Worm (Caenorhabditis elegans): ENCODE results near the gene erh-1.

The erh-1 gene

DNA sequence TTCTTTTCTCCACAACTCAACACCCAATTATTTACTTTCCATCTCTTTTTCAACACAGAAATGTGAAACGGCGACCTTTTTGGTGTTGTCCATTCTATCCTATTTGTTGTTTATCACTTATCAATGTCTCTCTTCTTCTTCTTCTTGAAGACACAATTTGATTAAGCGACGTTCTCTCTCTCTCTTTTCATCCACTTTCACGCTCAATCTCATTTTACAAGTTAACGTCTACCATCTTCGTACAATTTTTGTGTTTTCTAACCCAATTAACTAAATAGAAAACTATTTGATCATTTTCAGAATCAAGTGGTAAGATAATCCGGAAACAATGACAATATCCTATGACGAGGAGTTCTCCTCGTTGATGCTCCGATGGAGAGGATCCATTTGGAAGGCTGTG is 21.3 kb downstream of the erh-1 start, which contains the start of gene best-14:
Gene best-14, plus strand, starts transcription at position 301 of the 400 bp plus-strand sequence.
- TF ChIP-seq lir-3 (tag; optimal IDR thresholded peaks at IDR 0.05) (no peak), unc-62 (GFP tag; optimal IDR thresholded peaks at IDR 0.05 in 1 of 2) (peak in 1 of 2 experiments; percentile 34), unc-62 (tag; optimal IDR thresholded peaks at IDR 0.05) (no peak)

DNA sequence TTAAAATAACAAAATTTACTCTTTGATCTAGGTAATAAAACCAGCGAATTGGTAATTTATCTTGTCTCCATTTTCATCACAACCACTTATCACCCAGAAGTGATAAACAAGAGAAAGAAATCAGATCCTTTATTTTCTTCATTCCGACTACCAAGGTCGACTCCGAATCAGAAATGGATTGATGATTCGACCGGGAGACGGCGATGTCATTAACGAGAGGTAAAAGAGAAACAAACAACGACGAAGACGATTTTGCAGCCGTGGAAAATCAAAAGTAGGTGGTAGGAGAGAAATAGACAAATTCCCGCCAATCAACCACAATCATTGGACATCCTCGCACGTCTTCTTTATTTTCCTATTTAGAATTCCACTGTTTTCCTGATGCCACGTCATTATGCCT is 21.8 kb downstream of the erh-1 start:
- no peak for TF ChIP-seq set-16 (GFP tag; IDR thresholded peaks at IDR 0.05)
- peak; percentile 49 for TF ChIP-seq nhr-28 (tag; optimal IDR thresholded peaks at IDR 0.05)

DNA sequence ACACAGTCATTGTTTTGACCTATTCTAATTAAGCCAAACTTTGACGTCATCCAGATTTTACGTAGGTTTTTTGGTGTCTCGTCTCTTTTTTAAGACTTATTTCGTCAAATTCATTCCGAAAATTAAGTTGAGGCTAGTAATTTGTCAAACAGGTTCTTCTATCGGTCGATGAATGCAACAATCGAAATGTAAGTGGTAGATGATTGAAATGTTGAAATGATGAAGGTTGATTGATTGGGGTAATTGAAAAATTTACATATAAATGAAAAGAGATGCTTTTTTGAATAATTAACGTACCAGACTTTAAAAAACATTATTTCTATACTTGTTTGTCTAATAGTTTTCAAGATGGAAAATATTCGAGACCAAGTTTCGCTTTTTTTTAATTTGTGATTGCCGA is 22.6 kb downstream of the erh-1 start:
- peak in 1 of 2 experiments; percentile 85 for TF ChIP-seq unc-62 (GFP tag; optimal IDR thresholded peaks at IDR 0.05 in 1 of 2)
- no peak for TF ChIP-seq unc-62 (tag; optimal IDR thresholded peaks at IDR 0.05)
- TF ChIP-seq nhr-48 (tag; optimal IDR thresholded peaks at IDR 0.05), result no peak

DNA sequence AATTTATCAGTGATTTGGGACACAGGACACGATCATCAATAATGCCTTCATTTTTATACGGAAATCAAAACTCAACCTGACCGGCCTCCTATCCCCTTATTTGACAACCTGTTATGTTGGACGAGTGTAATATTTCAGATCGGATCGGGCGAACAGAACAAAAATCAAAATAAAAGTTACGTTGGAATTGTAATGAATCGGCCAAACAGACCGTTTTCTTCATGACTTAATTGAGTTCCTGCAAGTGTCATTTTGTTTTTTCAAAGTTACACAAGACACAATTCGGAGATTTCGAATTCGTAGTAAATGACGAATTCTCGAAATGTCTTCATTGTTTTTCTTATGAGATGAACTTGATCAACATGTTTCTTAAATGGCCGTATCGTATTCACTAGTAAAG is 23.7 kb downstream of the erh-1 start, which contains the start of gene F32G8.3:
Gene F32G8.3, minus strand, starts transcription at position 101 of the 400 bp plus-strand sequence.
- TF ChIP-seq zfp-2 (tag; optimal IDR thresholded peaks at IDR 0.05) (no peak), lin-39 (tag; optimal IDR thresholded peaks at IDR 0.05) (no peak), unc-62 (GFP tag; optimal IDR thresholded peaks at IDR 0.05 in 1 of 2) (no peak), unc-62 (tag; optimal IDR thresholded peaks at IDR 0.05) (no peak), nhr-6 (tag; optimal IDR thresholded peaks at IDR 0.05) (no peak)

DNA sequence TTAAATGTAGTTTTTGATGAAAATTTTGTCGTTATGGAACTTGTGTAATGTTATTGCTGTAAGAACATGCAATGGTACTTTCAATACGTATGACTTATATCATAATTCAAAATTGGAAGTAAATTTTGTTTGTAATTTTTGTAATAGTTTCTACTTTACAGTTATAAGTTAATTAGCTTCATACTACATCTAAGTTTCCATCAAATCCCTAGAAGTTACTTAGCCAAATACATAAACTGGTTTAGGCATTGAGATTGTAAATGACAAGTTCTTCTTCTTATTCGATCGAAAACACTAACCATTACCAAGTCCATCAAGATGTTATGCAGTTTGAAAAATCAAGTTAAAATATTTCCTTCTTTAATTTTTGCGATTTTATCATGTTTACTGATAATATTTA is 29.2 kb downstream of the erh-1 start, which contains the start of gene F32G8.2:
Gene F32G8.2, plus strand, starts transcription at position 301 of the 400 bp plus-strand sequence.
- TF ChIP-seq ztf-11 (tag; optimal IDR thresholded peaks at IDR 0.05), result no peak
- no peak for TF ChIP-seq daf-19 (GFP tag; conservative IDR thresholded peaks at IDR 0.05)
- TF ChIP-seq lsy-2 (tag; optimal IDR thresholded peaks at IDR 0.05), result no peak
- no peak for TF ChIP-seq ZK546.5 (tag; optimal IDR thresholded peaks at IDR 0.05)
- TF ChIP-seq ama-1 (optimal IDR thresholded peaks at IDR 0.05), result no peak
- TF ChIP-seq Y5F2A.4 (GFP tag; optimal IDR thresholded peaks at IDR 0.05), result no peak
- TF ChIP-seq ceh-62 (tag; optimal IDR thresholded peaks at IDR 0.05), result no peak
- TF ChIP-seq nhr-42 (GFP tag; IDR thresholded peaks at IDR 0.05), result no peak
- TF ChIP-seq unc-130 (GFP tag; optimal IDR thresholded peaks at IDR 0.05), result no peak
- TF ChIP-seq rbr-2 (tag; optimal IDR thresholded peaks at IDR 0.05), result no peak
- no peak for TF ChIP-seq R02D3.7 (tag; optimal IDR thresholded peaks at IDR 0.05)

DNA sequence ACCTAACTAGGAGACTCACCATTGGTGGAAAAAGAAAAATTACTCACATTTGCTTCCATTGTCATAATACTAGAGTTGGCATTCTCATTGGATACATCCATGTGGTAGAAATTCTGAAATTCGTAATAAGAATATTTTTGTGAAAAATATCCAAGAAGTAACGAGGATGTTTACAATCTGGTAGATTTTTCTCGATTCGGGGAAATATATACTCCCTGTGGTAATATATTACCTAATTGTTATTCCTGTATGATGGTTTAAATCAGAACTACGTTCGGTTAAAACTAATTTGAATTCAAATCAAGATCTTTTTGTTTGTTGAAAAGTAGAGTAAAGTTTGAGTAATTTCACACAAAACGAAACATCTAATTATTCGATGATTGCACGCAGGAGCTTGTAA is 30.0 kb downstream of the erh-1 start, which contains the start of gene srd-34:
Gene srd-34, minus strand, starts transcription at position 101 of the 400 bp plus-strand sequence.
- no peak for TF ChIP-seq nhr-10 (tag; optimal IDR thresholded peaks at IDR 0.05)
- TF ChIP-seq ceh-20 (GFP tag; IDR thresholded peaks at IDR 0.05), result no peak
- no peak for TF ChIP-seq spr-3 (GFP tag; optimal IDR thresholded peaks at IDR 0.05)
- no peak for TF ChIP-seq daf-16 (GFP tag; optimal IDR thresholded peaks at IDR 0.05)
- TF ChIP-seq daf-16 (tag; optimal IDR thresholded peaks at IDR 0.05), result no peak
- TF ChIP-seq unc-62 (GFP tag; optimal IDR thresholded peaks at IDR 0.05 in 1 of 2), result no peak
- TF ChIP-seq unc-62 (tag; optimal IDR thresholded peaks at IDR 0.05), result no peak
- TF ChIP-seq skn-1 (tag; optimal IDR thresholded peaks at IDR 0.05), result no peak
- TF ChIP-seq ztf-7 (tag; optimal IDR thresholded peaks at IDR 0.05), result no peak
- no peak for TF ChIP-seq Y48G9A.11 (GFP tag; IDR thresholded peaks at IDR 0.05)
- no peak for TF ChIP-seq Y105C5A.15 (GFP tag; IDR thresholded peaks at IDR 0.05)
- no peak for TF ChIP-seq set-16 (GFP tag; IDR thresholded peaks at IDR 0.05)
- no peak for TF ChIP-seq zag-1 (tag; optimal IDR thresholded peaks at IDR 0.05)
- no peak for TF ChIP-seq pha-4 (GFP tag; IDR thresholded peaks at IDR 0.05)
- TF ChIP-seq pha-4 (tag; optimal IDR thresholded peaks at IDR 0.05), result no peak
- no peak for TF ChIP-seq hlh-11 (tag; optimal IDR thresholded peaks at IDR 0.05)
- TF ChIP-seq F26F4.8 (GFP tag; conservative IDR thresholded peaks at IDR 0.05), result no peak
- no peak for TF ChIP-seq Y75B8A.6 (GFP tag; IDR thresholded peaks at IDR 0.05)
- TF ChIP-seq nhr-11 (tag; optimal IDR thresholded peaks at IDR 0.05), result no peak
- TF ChIP-seq unc-39 (tag; optimal IDR thresholded peaks at IDR 0.05), result no peak
- no peak for TF ChIP-seq egl-43 (GFP tag; IDR thresholded peaks at IDR 0.05)
- no peak for TF ChIP-seq rbr-2 (tag; optimal IDR thresholded peaks at IDR 0.05)

Data from whole organism, L4 larva.